Worm (Caenorhabditis elegans) whole organism, L3 larva: ENCODE data around the gene Y37E11AR.7.

Experiments
- R02D3.7 ChIP-seq: fragments of 150-350 bp; optimal IDR thresholded peaks from 2 replicates; lab custom pipeline; 2014; ENCODE audit warnings: missing biosample characterization, missing genetic modification characterization
- ZK546.5 ChIP-seq: sonication (generic microtip); optimal IDR thresholded peaks from 2 replicates; lab custom pipeline; 2017; ENCODE audit warnings: missing biosample characterization, missing genetic modification characterization
- aly-2 ChIP-seq: fragments of 150-350 bp; optimal IDR thresholded peaks from 2 replicates; lab custom pipeline; 2014; ENCODE audit warnings: missing biosample characterization, missing genetic modification characterization
- ama-1 ChIP-seq: fragments of 150-350 bp; optimal IDR thresholded peaks from 2 replicates; lab custom pipeline; 2018
- ceh-16 ChIP-seq: sonication (generic microtip); optimal IDR thresholded peaks from 2 replicates; lab custom pipeline; 2017; ENCODE audit warnings: missing biosample characterization, missing genetic modification characterization
- ceh-28 ChIP-seq: fragments of 150-350 bp; optimal IDR thresholded peaks from 2 replicates; lab custom pipeline; 2014; ENCODE audit warnings: missing biosample characterization, missing genetic modification reagents, missing genetic modification characterization
- ceh-82 ChIP-seq: fragments of 150-350 bp; optimal IDR thresholded peaks from 2 replicates; lab custom pipeline; 2014; ENCODE audit warnings: missing biosample characterization, missing genetic modification characterization
- ceh-9 ChIP-seq: sonication (generic microtip); optimal IDR thresholded peaks from 2 replicates; lab custom pipeline; 2018; ENCODE audit warnings: missing biosample characterization, missing genetic modification characterization
- daf-12 ChIP-seq: fragments of 150-350 bp; optimal IDR thresholded peaks from 2 replicates; lab custom pipeline; 2014; ENCODE audit warnings: missing biosample characterization, missing genetic modification reagents, missing genetic modification characterization
- egl-5 ChIP-seq: fragments of 150-350 bp; optimal IDR thresholded peaks from 2 replicates; lab custom pipeline; 2017; ENCODE audit warnings: missing biosample characterization, missing genetic modification reagents, missing genetic modification characterization, inconsistent platforms
- elt-1 ChIP-seq: fragments of 150-350 bp; optimal IDR thresholded peaks from 2 replicates; lab custom pipeline; 2014; ENCODE audit warnings: missing biosample characterization, missing genetic modification characterization
- elt-2 ChIP-seq: sonication (generic microtip); optimal IDR thresholded peaks from 2 replicates; lab custom pipeline; 2016; ENCODE audit warnings: missing genetic modification reagents, mild to moderate bottlenecking, missing genetic modification characterization, missing compliant biosample characterization
- elt-3 ChIP-seq, 3 experiments: fragments of 150-350 bp in 1 of 3; sonication (generic microtip) in 2 of 3; optimal IDR thresholded peaks; 2 replicates in 2 of 3; 4 replicates in 1 of 3; lab custom pipeline; 2014 to 2017; ENCODE audit warnings: missing biosample characterization in 3 of 3, missing genetic modification characterization in 3 of 3
- eor-1 ChIP-seq, 2 experiments: fragments of 150-350 bp; optimal IDR thresholded peaks; 2 replicates each; lab custom pipeline; 2014 to 2018; ENCODE audit warnings: missing biosample characterization in 2 of 2, missing genetic modification characterization in 2 of 2
- fkh-10 ChIP-seq: sonication (generic microtip); optimal IDR thresholded peaks from 2 replicates; lab custom pipeline; 2017; ENCODE audit warnings: missing biosample characterization, missing genetic modification reagents, missing genetic modification characterization
- fkh-2 ChIP-seq: fragments of 150-350 bp; optimal IDR thresholded peaks from 2 replicates; lab custom pipeline; 2014; ENCODE audit warnings: missing biosample characterization, missing genetic modification reagents, missing genetic modification characterization
- fos-1 ChIP-seq: fragments of 150-350 bp; optimal IDR thresholded peaks from 2 replicates; lab custom pipeline; 2014; ENCODE audit warnings: missing biosample characterization, missing genetic modification characterization
- hmg-11 ChIP-seq: sonication (generic microtip); optimal IDR thresholded peaks from 2 replicates; lab custom pipeline; 2016; ENCODE audit warnings: missing genetic modification characterization, missing compliant biosample characterization
- jun-1 ChIP-seq: fragments of 150-350 bp; optimal IDR thresholded peaks from 2 replicates; lab custom pipeline; 2014; ENCODE audit warnings: missing biosample characterization, missing genetic modification reagents, missing genetic modification characterization
- lin-15B ChIP-seq: fragments of 150-350 bp; optimal IDR thresholded peaks from 2 replicates; lab custom pipeline; 2014; ENCODE audit warnings: missing biosample characterization, missing genetic modification characterization
- lin-39 ChIP-seq: fragments of 150-350 bp; optimal IDR thresholded peaks from 2 replicates; lab custom pipeline; 2018; ENCODE audit warnings: missing biosample characterization, missing genetic modification reagents, missing genetic modification characterization
- lsy-12 ChIP-seq: sonication (generic microtip); optimal IDR thresholded peaks from 2 replicates; lab custom pipeline; 2016; ENCODE audit warnings: mild to moderate bottlenecking, missing genetic modification characterization, missing compliant biosample characterization
- mdl-1 ChIP-seq: fragments of 150-350 bp; optimal IDR thresholded peaks from 2 replicates; lab custom pipeline; 2014; ENCODE audit warnings: missing biosample characterization, missing genetic modification characterization
- mml-1 ChIP-seq: fragments of 150-350 bp; sonication (generic microtip); optimal IDR thresholded peaks from 3 replicates; lab custom pipeline; 2014; ENCODE audit warnings: missing biosample characterization, missing genetic modification characterization
- nfya-1 ChIP-seq: sonication (generic microtip); optimal IDR thresholded peaks from 2 replicates; lab custom pipeline; 2017; ENCODE audit warnings: missing genetic modification characterization, mild to moderate bottlenecking, missing compliant biosample characterization, antibody characterized with exemption, moderate library complexity; ENCODE audit not compliant: insufficient read depth
- nhr-11 ChIP-seq: fragments of 150-350 bp; optimal IDR thresholded peaks from 2 replicates; lab custom pipeline; 2014; ENCODE audit warnings: missing biosample characterization, missing genetic modification characterization
- nhr-23 ChIP-seq: fragments of 150-350 bp; optimal IDR thresholded peaks from 2 replicates; lab custom pipeline; 2014; ENCODE audit warnings: missing biosample characterization, missing genetic modification reagents, missing genetic modification characterization
- nhr-237 ChIP-seq: fragments of 150-350 bp; optimal IDR thresholded peaks from 2 replicates; lab custom pipeline; 2014; ENCODE audit warnings: missing biosample characterization, missing genetic modification characterization
- nhr-25 ChIP-seq: sonication (generic microtip); optimal IDR thresholded peaks from 2 replicates; lab custom pipeline; 2017; ENCODE audit warnings: missing biosample characterization, missing genetic modification characterization
- nhr-43 ChIP-seq: sonication (generic microtip); optimal IDR thresholded peaks from 2 replicates; lab custom pipeline; 2016; ENCODE audit warnings: mild to moderate bottlenecking, missing genetic modification characterization, missing compliant biosample characterization; ENCODE audit not compliant: poor library complexity, severe bottlenecking
- nhr-76 ChIP-seq: fragments of 150-350 bp; sonication (generic microtip); optimal IDR thresholded peaks from 5 replicates; lab custom pipeline; 2014; ENCODE audit warnings: missing biosample characterization, missing genetic modification characterization
- nhr-77 ChIP-seq: fragments of 150-350 bp; optimal IDR thresholded peaks from 2 replicates; lab custom pipeline; 2014; ENCODE audit warnings: missing biosample characterization, missing genetic modification characterization
- pha-4 ChIP-seq: fragments of 150-350 bp; optimal IDR thresholded peaks from 2 replicates; lab custom pipeline; 2014; ENCODE audit warnings: missing biosample characterization, missing genetic modification reagents, missing genetic modification characterization
- pqm-1 ChIP-seq: fragments of 150-350 bp; optimal IDR thresholded peaks from 2 replicates; lab custom pipeline; 2017; ENCODE audit warnings: missing biosample characterization, missing genetic modification characterization, inconsistent platforms
- sea-2 ChIP-seq: fragments of 150-350 bp; sonication (generic microtip); optimal IDR thresholded peaks from 4 replicates; lab custom pipeline; 2014; ENCODE audit warnings: missing biosample characterization, missing genetic modification reagents, missing genetic modification characterization
- skn-1 ChIP-seq: fragments of 150-350 bp; optimal IDR thresholded peaks from 2 replicates; lab custom pipeline; 2014; ENCODE audit warnings: missing biosample characterization, missing genetic modification characterization
- snpc-4 ChIP-seq: fragments of 150-350 bp; optimal IDR thresholded peaks from 2 replicates; lab custom pipeline; 2014; ENCODE audit warnings: missing biosample characterization, missing genetic modification characterization
- tbx-2 ChIP-seq: sonication (generic microtip); optimal IDR thresholded peaks from 2 replicates; lab custom pipeline; 2016; ENCODE audit warnings: mild to moderate bottlenecking, missing genetic modification characterization, missing compliant biosample characterization
- unc-39 ChIP-seq: sonication (generic microtip); optimal IDR thresholded peaks from 4 replicates; lab custom pipeline; 2017; ENCODE audit warnings: missing biosample characterization, missing genetic modification characterization
- unc-62 ChIP-seq: fragments of 150-350 bp; sonication (generic microtip); optimal IDR thresholded peaks from 4 replicates; lab custom pipeline; 2014; ENCODE audit warnings: missing biosample characterization, missing genetic modification reagents, missing genetic modification characterization
- zag-1 ChIP-seq: fragments of 150-350 bp; optimal IDR thresholded peaks from 2 replicates; lab custom pipeline; 2014; ENCODE audit warnings: missing biosample characterization, missing genetic modification characterization
- ztf-11 ChIP-seq: fragments of 150-350 bp; optimal IDR thresholded peaks from 2 replicates; lab custom pipeline; 2014; ENCODE audit warnings: missing biosample characterization, missing genetic modification characterization
- ztf-4 ChIP-seq: fragments of 150-350 bp; optimal IDR thresholded peaks from 2 replicates; lab custom pipeline; 2014; ENCODE audit warnings: missing biosample characterization, missing genetic modification characterization

The Y37E11AR.7 gene

ce11 chrIV:3751001-3751400 lies 4.3 kb downstream of the Y37E11AR.7 start, which contains the start of gene ugt-45:
TSS of gene ugt-45 (minus strand) at chrIV:3751101.
- TF ChIP-seq tbx-2 (tag; lab: Kevin White, UChicago) (no peak), nfya-1 (tag; lab: Kevin White, UChicago) (no peak), daf-12 (tag; lab: Kevin White, UChicago) (no peak), jun-1 (no peak), mdl-1 (tag; lab: Kevin White, UChicago) (no peak), unc-62 (GFP tag; lab: Kevin White, UChicago) (no peak), ceh-16 (tag; lab: Kevin White, UChicago) (no peak), pha-4 (tag; lab: Kevin White, UChicago) (no peak), lin-15B (tag; lab: Kevin White, UChicago) (no peak), egl-5 (tag; lab: Kevin White, UChicago) (no peak), zag-1 (tag; lab: Kevin White, UChicago) (no peak), sea-2 (GFP tag; lab: Kevin White, UChicago) (no peak)
- TF ChIP-seq, all 47 proteins: peak for 0

DNA sequence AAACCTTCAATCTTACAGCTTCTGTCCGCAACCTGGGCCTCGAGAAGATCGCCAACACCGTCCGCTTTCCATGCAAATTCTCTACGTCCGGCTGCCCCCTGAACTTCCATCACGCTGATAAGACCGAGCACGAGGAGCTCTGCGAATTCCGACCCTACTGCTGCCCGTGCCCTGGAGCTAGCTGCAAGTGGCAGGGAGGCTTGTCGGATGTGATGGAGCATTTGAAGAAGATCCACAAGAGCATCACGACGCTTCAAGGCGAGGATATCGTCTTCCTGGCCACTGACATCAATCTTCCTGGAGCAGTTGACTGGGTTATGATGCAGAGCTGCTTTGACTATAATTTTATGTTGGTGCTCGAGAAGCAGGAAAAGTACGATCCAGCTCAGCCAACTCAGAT lies 9.4 kb downstream of the Y37E11AR.7 start:
- TF ChIP-seq nhr-237 (tag; lab: Kevin White, UChicago): no peak
- TF ChIP-seq ztf-4 (tag; lab: Kevin White, UChicago): no peak
- TF ChIP-seq unc-62 (GFP tag; lab: Kevin White, UChicago): no peak
- TF ChIP-seq zag-1 (tag; lab: Kevin White, UChicago): no peak
- TF ChIP-seq nhr-11: no peak
- TF ChIP-seq nhr-77: no peak
- TF ChIP-seq snpc-4 (tag; lab: Kevin White, UChicago): no peak
- no peak for TF ChIP-seq nhr-23 (tag; lab: Kevin White, UChicago)
- no peak for TF ChIP-seq nfya-1 (tag; lab: Kevin White, UChicago)
- no peak for TF ChIP-seq elt-3 (tag; optimal IDR thresholded peaks at IDR 0.05; lab: Kevin White, UChicago)
- no peak for TF ChIP-seq eor-1 (tag; optimal IDR thresholded peaks at IDR 0.05; lab: Kevin White, UChicago)
- TF ChIP-seq ceh-16 (tag; lab: Kevin White, UChicago): no peak
- TF ChIP-seq fkh-10: no peak
- no peak for TF ChIP-seq ceh-28 (tag; lab: Kevin White, UChicago)
- TF ChIP-seq pha-4 (tag; lab: Kevin White, UChicago): no peak
- TF ChIP-seq egl-5 (tag; lab: Kevin White, UChicago): no peak
- no peak for TF ChIP-seq pqm-1 (tag; lab: Kevin White, UChicago)
- TF ChIP-seq elt-1 (tag; lab: Kevin White, UChicago): no peak
- no peak for TF ChIP-seq ama-1 (lab: Kevin White, UChicago)
- no peak for TF ChIP-seq lin-39
- TF ChIP-seq, all 47 proteins: peak for 0

ce11 chrIV:3743748-3744147 lies 11.5 kb downstream of the Y37E11AR.7 start, which contains the start of gene siah-1:
TSS of gene siah-1 (plus strand) at chrIV:3744048.
- TF ChIP-seq pqm-1 (tag; lab: Kevin White, UChicago) (peak; percentile 22), elt-2 (peak; percentile 25), ztf-11 (tag; lab: Kevin White, UChicago) (no peak)

DNA sequence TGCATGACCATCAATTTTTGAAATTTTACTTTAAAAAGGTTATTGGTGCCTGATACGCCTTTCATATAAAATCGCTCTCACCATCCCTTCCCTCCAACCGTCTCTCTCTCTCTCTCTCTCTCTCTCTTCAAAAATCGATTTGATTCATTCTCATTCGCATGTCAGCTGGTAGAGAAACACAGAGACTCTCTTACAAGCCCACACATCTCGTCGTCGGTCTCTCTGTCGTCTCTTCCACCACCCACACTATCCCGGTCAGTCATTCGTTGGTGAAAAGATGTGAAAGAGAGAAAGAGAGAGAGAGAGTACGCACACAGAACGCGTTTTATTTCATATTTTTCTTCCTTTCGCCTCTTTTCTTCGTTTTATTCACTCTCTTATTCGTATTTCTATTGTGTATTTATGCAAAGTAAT lies 12.8 kb downstream of the Y37E11AR.7 start:
- TF ChIP-seq nhr-77: peak; percentile 10
- no peak for TF ChIP-seq ceh-82 (tag; lab: Kevin White, UChicago)
- peak; percentile 85 for TF ChIP-seq jun-1
- no peak for TF ChIP-seq zag-1 (tag; lab: Kevin White, UChicago)
- peak; percentile 33 for TF ChIP-seq mdl-1 (tag; lab: Kevin White, UChicago)
- no peak for TF ChIP-seq ZK546.5 (tag; lab: Kevin White, UChicago)
- TF ChIP-seq elt-2: peak; percentile 66
- TF ChIP-seq nhr-43 (tag; lab: Kevin White, UChicago): peak; percentile 51
- no peak for TF ChIP-seq ztf-4 (tag; lab: Kevin White, UChicago)
- no peak for TF ChIP-seq fos-1 (tag; lab: Kevin White, UChicago)
- TF ChIP-seq aly-2: no peak
- TF ChIP-seq nfya-1 (tag; lab: Kevin White, UChicago): peak; percentile 93
- TF ChIP-seq nhr-25 (tag; lab: Kevin White, UChicago): peak; percentile 88
- peak; percentile 82 for TF ChIP-seq lin-39
- TF ChIP-seq lsy-12 (tag; lab: Kevin White, UChicago): peak; percentile 48
- TF ChIP-seq fkh-2 (tag; lab: Kevin White, UChicago): no peak
- TF ChIP-seq tbx-2 (tag; lab: Kevin White, UChicago): peak; percentile 60
- peak; percentile 60 for TF ChIP-seq R02D3.7 (tag; lab: Kevin White, UChicago)
- TF ChIP-seq unc-39: no peak
- peak; percentile 80 for TF ChIP-seq skn-1 (tag; lab: Kevin White, UChicago)
- TF ChIP-seq mml-1 (tag; lab: Kevin White, UChicago): no peak
- no peak for TF ChIP-seq nhr-11
- TF ChIP-seq nhr-237 (tag; lab: Kevin White, UChicago): no peak
- peak; percentile 90 for TF ChIP-seq hmg-11 (tag; lab: Kevin White, UChicago)
- no peak for TF ChIP-seq sea-2 (GFP tag; lab: Kevin White, UChicago)
- TF ChIP-seq ceh-9 (tag; lab: Kevin White, UChicago): no peak
- no peak for TF ChIP-seq nhr-76
- TF ChIP-seq ceh-28 (tag; lab: Kevin White, UChicago): peak; percentile 95
- no peak for TF ChIP-seq elt-1 (tag; lab: Kevin White, UChicago)
- no peak for TF ChIP-seq elt-3 (tag; optimal IDR thresholded peaks at IDR 0.05; lab: Kevin White, UChicago)
- TF ChIP-seq ama-1 (lab: Kevin White, UChicago): peak; percentile 31
- peak; percentile 72 for TF ChIP-seq pqm-1 (tag; lab: Kevin White, UChicago)
- peak; percentile 86 for TF ChIP-seq egl-5 (tag; lab: Kevin White, UChicago)
- no peak for TF ChIP-seq fkh-10
- no peak for TF ChIP-seq ceh-16 (tag; lab: Kevin White, UChicago)
- no peak for TF ChIP-seq eor-1 (tag; optimal IDR thresholded peaks at IDR 0.05; lab: Kevin White, UChicago)
